Fruit fly (Drosophila melanogaster) whole organism, embryonic: Measurements from ENCODE around the gene Rpp14b.
A peak's percentile ranks its signal among the peaks of the same experiment; 100 is the strongest.

ENCODE experiments used
- Abd-B ChIP-seq: fragments of 200-800 bp; sonication (Bioruptor generic); optimal IDR thresholded peaks from 2 replicates; lab custom pipeline; 2018; ENCODE audit warnings: missing biosample characterization, mild to moderate bottlenecking, missing genetic modification characterization, moderate library complexity
- Ada2b ChIP-seq: fragments of 200-800 bp; sonication (Bioruptor generic); IDR thresholded peaks from 2 replicates; pipeline ENCODE4 v1.3.6; 2022; ENCODE audit warnings: missing biosample characterization, missing genetic modification characterization
- Aef1 ChIP-seq: fragments of 200-800 bp; sonication (Bioruptor generic); IDR thresholded peaks from 3 replicates; pipeline ENCODE4 v1.3.6; 2022; ENCODE audit warnings: missing biosample characterization, missing genetic modification characterization
- B-H2 ChIP-seq: fragments of 200-800 bp; sonication (Bioruptor generic); optimal IDR thresholded peaks from 2 replicates; lab custom pipeline; 2018; ENCODE audit warnings: missing biosample characterization, mild to moderate bottlenecking, missing genetic modification characterization
- CG10431 ChIP-seq: fragments of 200-800 bp; sonication (Bioruptor generic); optimal IDR thresholded peaks from 3 replicates; lab custom pipeline; 2018; ENCODE audit warnings: missing biosample characterization, mild to moderate bottlenecking, missing genetic modification characterization
- CG11093 ChIP-seq: fragments of 200-800 bp; sonication (Bioruptor generic); IDR thresholded peaks from 3 replicates; pipeline ENCODE4 v1.3.6; 2022; ENCODE audit warnings: missing biosample characterization, missing genetic modification characterization
- CG15601 ChIP-seq: fragments of 200-800 bp; sonication (Bioruptor generic); optimal IDR thresholded peaks from 3 replicates; lab custom pipeline; 2019; ENCODE audit warnings: missing biosample characterization, mild to moderate bottlenecking, missing genetic modification characterization, moderate library complexity
- CG1792 ChIP-seq: fragments of 200-800 bp; sonication (Bioruptor generic); optimal IDR thresholded peaks from 2 replicates; lab custom pipeline; 2016; ENCODE audit warnings: missing biosample characterization, missing genetic modification characterization
- CG18599 ChIP-seq: fragments of 200-800 bp; sonication (Bioruptor generic); optimal IDR thresholded peaks from 3 replicates; lab custom pipeline; 2017; ENCODE audit warnings: missing biosample characterization, missing genetic modification characterization, mild to moderate bottlenecking, moderate library complexity, missing genetic modification reagents
- CG18619 ChIP-seq: fragments of 200-800 bp; sonication (Bioruptor generic); optimal IDR thresholded peaks from 3 replicates; lab custom pipeline; 2017; ENCODE audit warnings: missing biosample characterization, mild to moderate bottlenecking, missing genetic modification characterization
- CG2202 ChIP-seq: fragments of 200-800 bp; sonication (Bioruptor generic); optimal IDR thresholded peaks from 2 replicates; lab custom pipeline; 2018; ENCODE audit warnings: missing biosample characterization, mild to moderate bottlenecking, missing genetic modification characterization
- CG31224 ChIP-seq: fragments of 200-800 bp; sonication (Bioruptor generic); IDR thresholded peaks from 2 replicates; pipeline ENCODE4 v1.3.6; 2022; ENCODE audit warnings: missing biosample characterization, missing genetic modification characterization
- CG31388 ChIP-seq: fragments of 200-800 bp; sonication (Bioruptor generic); optimal IDR thresholded peaks from 2 replicates; lab custom pipeline; 2016; ENCODE audit warnings: missing biosample characterization, missing genetic modification characterization
- CG32767 ChIP-seq: fragments of 200-800 bp; sonication (Bioruptor generic); IDR thresholded peaks from 2 replicates; pipeline ENCODE4 v1.3.6; 2022; ENCODE audit warnings: missing biosample characterization, missing genetic modification characterization
- CG3847 ChIP-seq: fragments of 200-800 bp; sonication (Bioruptor generic); IDR thresholded peaks from 2 replicates; pipeline ENCODE4 v1.3.6; 2022; ENCODE audit warnings: missing biosample characterization, missing genetic modification characterization
- CG43689 ChIP-seq: fragments of 200-800 bp; sonication (Bioruptor generic); IDR thresholded peaks from 2 replicates; pipeline ENCODE4 v1.3.6; 2022; ENCODE audit warnings: missing biosample characterization, missing genetic modification characterization
- CG4730 ChIP-seq: fragments of 200-800 bp; sonication (Bioruptor generic); IDR thresholded peaks from 2 replicates; pipeline ENCODE4 v1.3.6; 2022; ENCODE audit warnings: missing biosample characterization, missing genetic modification characterization
- CG6175 ChIP-seq: fragments of 200-800 bp; sonication (Bioruptor generic); IDR thresholded peaks from 3 replicates; pipeline ENCODE4 v1.3.6; 2022; ENCODE audit warnings: missing biosample characterization, missing genetic modification characterization
- CG7839 ChIP-seq: fragments of 200-800 bp; sonication (Bioruptor generic); optimal IDR thresholded peaks from 3 replicates; lab custom pipeline; 2018; ENCODE audit warnings: missing biosample characterization, mild to moderate bottlenecking, missing genetic modification characterization, moderate library complexity
- CG8281 ChIP-seq: fragments of 200-800 bp; sonication (Bioruptor generic); optimal IDR thresholded peaks from 2 replicates; lab custom pipeline; 2018; ENCODE audit warnings: missing biosample characterization, mild to moderate bottlenecking, missing genetic modification characterization, moderate library complexity
- CG8478 ChIP-seq: fragments of >200 bp; optimal IDR thresholded peaks from 2 replicates; lab custom pipeline; 2018
- E2f2 ChIP-seq: fragments of 200-800 bp; sonication (Bioruptor generic); IDR thresholded peaks from 2 replicates; pipeline ENCODE4 v1.3.6; 2022; ENCODE audit warnings: missing biosample characterization, missing genetic modification characterization
- HLH3B ChIP-seq: fragments of 200-800 bp; sonication (Bioruptor generic); IDR thresholded peaks from 2 replicates; pipeline ENCODE4 v1.3.6; 2022; ENCODE audit warnings: missing biosample characterization, missing genetic modification characterization
- HmgZ ChIP-seq: fragments of 200-800 bp; sonication (Bioruptor generic); optimal IDR thresholded peaks from 2 replicates; lab custom pipeline; 2018; ENCODE audit warnings: missing biosample characterization, mild to moderate bottlenecking, missing genetic modification characterization
- Hr51 ChIP-seq, 2 experiments: fragments of 200-800 bp; sonication (Bioruptor generic); optimal IDR thresholded peaks; 2 replicates in 1 of 2; 3 replicates in 1 of 2; lab custom pipeline; 2016 to 2018; ENCODE audit warnings: missing biosample characterization in 2 of 2, missing genetic modification characterization in 2 of 2, mild to moderate bottlenecking in 1 of 2, moderate library complexity in 1 of 2
- Hsf ChIP-seq: fragments of 200-800 bp; sonication (Bioruptor generic); optimal IDR thresholded peaks from 3 replicates; lab custom pipeline; 2016; ENCODE audit warnings: missing biosample characterization, missing genetic modification characterization
- Nf-YA ChIP-seq: fragments of 200-800 bp; sonication (Bioruptor generic); IDR thresholded peaks from 2 replicates; pipeline ENCODE4 v1.3.6; 2022; ENCODE audit warnings: missing biosample characterization, missing genetic modification characterization
- Opbp ChIP-seq: fragments of 200-800 bp; sonication (Bioruptor generic); IDR thresholded peaks from 3 replicates; pipeline ENCODE4 v1.3.6; 2022; ENCODE audit warnings: missing biosample characterization, missing genetic modification characterization; ENCODE audit not compliant: partially characterized antibody
- Pdp1 ChIP-seq, 2 experiments: fragments of 200-800 bp; sonication (Bioruptor generic); optimal IDR thresholded peaks; 3 replicates each; lab custom pipeline; 2016; ENCODE audit warnings: missing biosample characterization in 2 of 2, missing genetic modification characterization in 2 of 2, mild to moderate bottlenecking in 1 of 2, moderate library complexity in 1 of 2
- Sox102F ChIP-seq: fragments of 200-800 bp; sonication (Bioruptor generic); optimal IDR thresholded peaks from 2 replicates; lab custom pipeline; 2018; ENCODE audit warnings: missing biosample characterization, mild to moderate bottlenecking, missing genetic modification characterization, moderate library complexity
- aop ChIP-seq: fragments of 200-800 bp; sonication (Bioruptor generic); IDR thresholded peaks from 2 replicates; pipeline ENCODE4 v1.3.6; 2022; ENCODE audit warnings: missing biosample characterization, missing genetic modification characterization
- cad ChIP-seq: fragments of >200 bp; optimal IDR thresholded peaks from 2 replicates; lab custom pipeline; 2017; ENCODE audit warnings: missing biosample characterization, missing genetic modification characterization
- chinmo ChIP-seq: fragments of 200-800 bp; sonication (Bioruptor generic); IDR thresholded peaks from 4 replicates; pipeline ENCODE4 v1.3.6; 2022; ENCODE audit warnings: missing biosample characterization, missing genetic modification characterization; ENCODE audit not compliant: partially characterized antibody
- crc ChIP-seq: fragments of 200-800 bp; sonication (Bioruptor generic); optimal IDR thresholded peaks from 2 replicates; lab custom pipeline; 2016; ENCODE audit warnings: missing biosample characterization, missing genetic modification characterization
- dmrt11E ChIP-seq: fragments of 200-800 bp; sonication (Bioruptor generic); optimal IDR thresholded peaks from 3 replicates; lab custom pipeline; 2018; ENCODE audit warnings: missing biosample characterization, mild to moderate bottlenecking, missing genetic modification characterization, moderate library complexity
- dmrt99B ChIP-seq: fragments of 200-800 bp; sonication (Bioruptor generic); optimal IDR thresholded peaks from 2 replicates; lab custom pipeline; 2018; ENCODE audit warnings: missing biosample characterization, mild to moderate bottlenecking, missing genetic modification characterization, moderate library complexity
- fd96Cb ChIP-seq: fragments of 200-800 bp; sonication (Bioruptor generic); optimal IDR thresholded peaks from 2 replicates; lab custom pipeline; 2018; ENCODE audit warnings: missing biosample characterization, mild to moderate bottlenecking, missing genetic modification characterization, moderate library complexity
- fu2 ChIP-seq: fragments of 200-800 bp; sonication (Bioruptor generic); optimal IDR thresholded peaks from 2 replicates; lab custom pipeline; 2016; ENCODE audit warnings: missing biosample characterization, missing genetic modification characterization
- gce ChIP-seq: fragments of 200-800 bp; sonication (Bioruptor generic); IDR thresholded peaks from 3 replicates; pipeline ENCODE4 v1.3.6; 2022; ENCODE audit warnings: missing biosample characterization, missing genetic modification characterization
- gem ChIP-seq: fragments of 200-800 bp; sonication (Bioruptor generic); optimal IDR thresholded peaks from 2 replicates; lab custom pipeline; 2019; ENCODE audit warnings: missing biosample characterization, mild to moderate bottlenecking, missing genetic modification characterization, moderate library complexity
- lov ChIP-seq, 2 experiments: fragments of 200-800 bp in 1 of 2; fragments of >200 bp in 1 of 2; sonication (Bioruptor generic) in 1 of 2; IDR thresholded peaks in 1 of 2; optimal IDR thresholded peaks in 1 of 2; 2 replicates in 1 of 2; 3 replicates in 1 of 2; pipeline versions ENCODE4 v1.3.6 to Lab custom; 2017 to 2022; ENCODE audit warnings: missing biosample characterization in 1 of 2, missing genetic modification characterization in 1 of 2
- luna ChIP-seq: fragments of 200-800 bp; sonication (Bioruptor generic); optimal IDR thresholded peaks from 2 replicates; lab custom pipeline; 2016; ENCODE audit warnings: missing biosample characterization, missing genetic modification characterization
- pan ChIP-seq, 4 experiments: fragments of >200 bp in 3 of 4; fragments of 200-800 bp in 1 of 4; sonication (Bioruptor generic) in 1 of 4; optimal IDR thresholded peaks in 3 of 4; IDR thresholded peaks in 1 of 4; 2 replicates each; pipeline versions ENCODE4 v1.3.6 to Lab custom; 2017 to 2022; ENCODE audit warnings: missing biosample characterization in 2 of 4, missing genetic modification characterization in 2 of 4, mixed read lengths in 1 of 4
- psq ChIP-seq: fragments of 200-800 bp; sonication (Bioruptor generic); optimal IDR thresholded peaks from 2 replicates; lab custom pipeline; 2017; ENCODE audit warnings: missing biosample characterization, missing genetic modification characterization
- sr ChIP-seq: fragments of 200-800 bp; sonication (Bioruptor generic); IDR thresholded peaks from 3 replicates; pipeline ENCODE4 v1.3.6; 2022; ENCODE audit warnings: missing biosample characterization, missing genetic modification characterization
- toy ChIP-seq: fragments of 200-800 bp; sonication (Bioruptor generic); IDR thresholded peaks from 2 replicates; pipeline ENCODE4 v1.3.6; 2022; ENCODE audit warnings: missing biosample characterization, missing genetic modification characterization
- trem ChIP-seq: fragments of 200-800 bp; optimal IDR thresholded peaks from 3 replicates; lab custom pipeline; 2019; ENCODE audit warnings: missing biosample characterization, mild to moderate bottlenecking, missing genetic modification characterization, moderate library complexity
- unpg ChIP-seq: fragments of 200-800 bp; sonication (Bioruptor generic); optimal IDR thresholded peaks from 3 replicates; lab custom pipeline; 2018; ENCODE audit warnings: missing biosample characterization, mild to moderate bottlenecking, missing genetic modification characterization, moderate library complexity
- wdn ChIP-seq: fragments of 200-800 bp; sonication (Bioruptor generic); IDR thresholded peaks from 2 replicates; pipeline ENCODE4 v1.3.6; 2022; ENCODE audit warnings: missing biosample characterization, missing genetic modification characterization

Rpp14b gene

dm6 chr3R:30056592-30057135 lies 907 bp downstream of the Rpp14b start, which contains the start of the genes CG7950 and Rpp14a (continued):
- TF ChIP-seq CG3847 (GFP tag; lab: Robert Waterston, UW): peak; percentile 82
- TF ChIP-seq cad (GFP tag; lab: Kevin White, UChicago): no peak
- no peak for TF ChIP-seq lov (optimal IDR thresholded peaks at IDR 0.05; lab: Kevin White, UChicago)
- TF ChIP-seq lov (GFP tag; IDR thresholded peaks at IDR 0.05; lab: Robert Waterston, UW): 0 out of 3 replicates have a peak, but pooled peaks have one; percentile 27
- peak; percentile 81 to 84 for TF ChIP-seq Hr51 (GFP tag; optimal IDR thresholded peaks at IDR 0.05; lab: Kevin White, UChicago)
- TF ChIP-seq CG10431: peak; percentile 22
- TF ChIP-seq fu2 (GFP tag; lab: Kevin White, UChicago): peak; percentile 73
- TF ChIP-seq CG1792 (GFP tag; lab: Kevin White, UChicago): peak; percentile 73
- peak; percentile 83 for TF ChIP-seq Hsf (GFP tag; lab: Kevin White, UChicago)
- no peak for TF ChIP-seq Nf-YA (GFP tag; lab: Robert Waterston, UW)
- TF ChIP-seq Pdp1 (GFP tag; optimal IDR thresholded peaks at IDR 0.05; lab: Kevin White, UChicago): peak; percentile 83 to 97
- peak; percentile 38 for TF ChIP-seq crc (GFP tag; lab: Kevin White, UChicago)
- peak; percentile 85 for TF ChIP-seq Sox102F (GFP tag; lab: Kevin White, UChicago)
- TF ChIP-seq gce: no peak
- TF ChIP-seq CG18619 (GFP tag; lab: Kevin White, UChicago): peak; percentile 48
- peak; percentile 60; the same call in 1 of the 2 replicates for TF ChIP-seq CG31224 (GFP tag; lab: Robert Waterston, UW)
- TF ChIP-seq CG7839 (tag; lab: Kevin White, UChicago): peak; percentile 69
- TF ChIP-seq dmrt99B (tag; lab: Kevin White, UChicago): peak; percentile 60
- peak; percentile 22; the same call in 1 of the 2 replicates for TF ChIP-seq CG43689
- peak; percentile 66 for TF ChIP-seq wdn (GFP tag; lab: Robert Waterston, UW)
- peak; percentile 84 for TF ChIP-seq unpg (GFP tag; lab: Kevin White, UChicago)
- no peak for TF ChIP-seq chinmo (GFP tag; lab: Robert Waterston, UW)
- TF ChIP-seq sr (GFP tag; lab: Robert Waterston, UW): no peak
- TF ChIP-seq B-H2 (GFP tag; lab: Kevin White, UChicago): peak; percentile 85
- TF ChIP-seq CG6175 (GFP tag; lab: Robert Waterston, UW): no peak
- no peak for TF ChIP-seq pan (optimal IDR thresholded peaks at IDR 0.05; lab: Kevin White, UChicago)
- peak in 1 of 2 experiments; percentile 79 for TF ChIP-seq pan (GFP tag; optimal IDR thresholded peaks at IDR 0.05 in 1 of 2, IDR thresholded peaks at IDR 0.05 in 1 of 2)
- TF ChIP-seq trem (tag; lab: Kevin White, UChicago): peak; percentile 80
- peak; percentile 88 for TF ChIP-seq gem (tag; lab: Kevin White, UChicago)
- peak; percentile 62 for TF ChIP-seq E2f2 (GFP tag; lab: Robert Waterston, UW)
- TF ChIP-seq CG11093 (GFP tag; lab: Robert Waterston, UW): no peak
- TF ChIP-seq CG8478 (lab: Kevin White, UChicago): no peak
- peak; percentile 21 for TF ChIP-seq psq (GFP tag; lab: Kevin White, UChicago)
- TF ChIP-seq CG15601 (tag; lab: Kevin White, UChicago): peak; percentile 69
- peak; percentile 78 for TF ChIP-seq dmrt11E (tag; lab: Kevin White, UChicago)
- TF ChIP-seq Aef1 (GFP tag; lab: Robert Waterston, UW): peak; percentile 82
- TF ChIP-seq HmgZ (tag; lab: Kevin White, UChicago): peak; percentile 89
- TF ChIP-seq CG18599 (GFP tag; lab: Kevin White, UChicago): peak; percentile 73
- TF ChIP-seq toy: no peak
- peak; percentile 51 for TF ChIP-seq fd96Cb (tag; lab: Kevin White, UChicago)
- peak; percentile 64 for TF ChIP-seq Ada2b
- TF ChIP-seq luna (GFP tag; lab: Kevin White, UChicago): peak; percentile 42
- TF ChIP-seq HLH3B: peak; percentile 77
- TF ChIP-seq CG4730 (GFP tag; lab: Robert Waterston, UW): peak; percentile 55
- TF ChIP-seq aop (GFP tag; lab: Robert Waterston, UW): no peak
- peak; percentile 39 for TF ChIP-seq Abd-B (GFP tag; lab: Kevin White, UChicago)
- TF ChIP-seq Opbp: no peak
- peak; percentile 53 for TF ChIP-seq CG31388 (GFP tag; lab: Kevin White, UChicago)
- TF ChIP-seq CG8281 (tag; lab: Kevin White, UChicago): no peak
- peak; percentile 71 for TF ChIP-seq CG32767
- peak; percentile 55 for TF ChIP-seq CG2202
